Worm (Caenorhabditis elegans) whole organism, early embryonic: ENCODE data around the gene rabr-4.

Source experiments
- B0310.2 ChIP-seq: sonication (generic microtip); optimal IDR thresholded peaks from 2 replicates; lab custom pipeline; 2016; ENCODE audit warnings: mild to moderate bottlenecking, missing genetic modification characterization, missing compliant biosample characterization
- F13C5.2 ChIP-seq: sonication (generic microtip); optimal IDR thresholded peaks from 2 replicates; lab custom pipeline; 2017; ENCODE audit warnings: mild to moderate bottlenecking, missing genetic modification characterization, inconsistent platforms, missing compliant biosample characterization
- aly-1 ChIP-seq: sonication (generic microtip); optimal IDR thresholded peaks from 2 replicates; lab custom pipeline; 2016; ENCODE audit warnings: missing genetic modification characterization, missing compliant biosample characterization
- ama-1 ChIP-seq: fragments of 150-350 bp; optimal IDR thresholded peaks from 2 replicates; lab custom pipeline; 2014
- ceh-13 ChIP-seq: fragments of 200-800 bp; sonication (Bioruptor generic); optimal IDR thresholded peaks from 2 replicates; lab custom pipeline; 2018; ENCODE audit warnings: mild to moderate bottlenecking, missing genetic modification characterization, missing compliant biosample characterization
- ceh-36 ChIP-seq: sonication (generic microtip); optimal IDR thresholded peaks from 2 replicates; lab custom pipeline; 2016; ENCODE audit warnings: missing genetic modification characterization, inconsistent platforms, missing compliant biosample characterization
- flt-1 ChIP-seq: fragments of 200-800 bp; sonication (Bioruptor generic); IDR thresholded peaks from 2 replicates; pipeline ENCODE4 v1.3.6; 2022; ENCODE audit warnings: missing genetic modification characterization, missing compliant biosample characterization
- hmbx-1 ChIP-seq: sonication (generic microtip); optimal IDR thresholded peaks from 2 replicates; lab custom pipeline; 2016; ENCODE audit warnings: mild to moderate bottlenecking, missing genetic modification characterization, missing compliant biosample characterization
- hmg-4 ChIP-seq: fragments of 200-800 bp; sonication (Bioruptor generic); optimal IDR thresholded peaks from 2 replicates; lab custom pipeline; 2018; ENCODE audit warnings: mild to moderate bottlenecking, missing genetic modification characterization, missing compliant biosample characterization
- hnd-1 ChIP-seq: sonication (generic microtip); optimal IDR thresholded peaks from 2 replicates; lab custom pipeline; 2016; ENCODE audit warnings: missing genetic modification characterization, missing compliant biosample characterization
- tra-4 ChIP-seq: sonication (generic microtip); optimal IDR thresholded peaks from 2 replicates; lab custom pipeline; 2017; ENCODE audit warnings: missing genetic modification characterization, missing compliant biosample characterization

ce11 chrV:16210257-16211002 lies 15.7 kb downstream of the rabr-4 start, which contains the start of gene F11A5.16:
- no peak for TF ChIP-seq B0310.2 (tag; lab: Kevin White, UChicago)
- no peak for TF ChIP-seq hmbx-1 (tag; lab: Kevin White, UChicago)
- no peak for TF ChIP-seq tra-4 (tag; lab: Kevin White, UChicago)
- TF ChIP-seq aly-1: no peak
- TF ChIP-seq hnd-1 (tag; lab: Kevin White, UChicago): no peak
- no peak for TF ChIP-seq ama-1 (lab: Kevin White, UChicago)
- TF ChIP-seq flt-1 (GFP tag; lab: Robert Waterston, UW): no peak
- TF ChIP-seq F13C5.2: no peak
- no peak for TF ChIP-seq hmg-4 (GFP tag; lab: Kevin White, UChicago)
- no peak for TF ChIP-seq ceh-36 (tag; lab: Kevin White, UChicago)
- no peak for TF ChIP-seq ceh-13 (GFP tag; lab: Kevin White, UChicago)
